Worm (Caenorhabditis elegans): Measurements from ENCODE around the gene poml-4.

DNA sequence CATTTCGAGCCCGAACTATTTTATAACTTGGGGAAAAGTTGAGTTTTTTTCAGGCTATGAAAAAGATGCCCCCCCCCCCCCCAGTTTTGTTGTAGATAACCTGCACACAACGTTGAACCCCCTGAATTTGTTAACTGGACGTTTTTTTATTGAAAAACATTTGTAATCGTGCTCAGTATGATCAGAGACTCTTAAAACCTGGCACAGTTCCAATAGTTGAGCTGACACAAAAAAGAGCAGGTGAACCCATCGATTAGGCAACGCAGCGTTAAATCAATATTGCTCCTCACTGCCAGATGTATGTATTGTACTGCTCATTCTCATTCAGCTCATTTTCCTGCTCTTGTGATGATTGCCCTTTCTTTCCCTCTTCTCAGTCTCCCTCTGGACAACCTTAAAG lies 4.9 kb downstream of the poml-4 start, which contains the start of gene K05F6.12:
- TF ChIP-seq hlh-13 (GFP tag; optimal IDR thresholded peaks at IDR 0.05) = no peak
- TF ChIP-seq tbx-2 (tag; optimal IDR thresholded peaks at IDR 0.05) = no peak

Data from whole organism, late embryonic.